Worm (Caenorhabditis elegans): ENCODE data around the gene K10D6.3.

- no peak for TF ChIP-seq T22C8.4 (GFP tag; IDR thresholded peaks at IDR 0.05)
- no peak for TF ChIP-seq ztf-23 (GFP tag; IDR thresholded peaks at IDR 0.05)
- no peak for TF ChIP-seq ref-1 (GFP tag; conservative IDR thresholded peaks at IDR 0.05)
Observed at ce11 chrV:11155553-11155952, 44.9 kb upstream of the K10D6.3 start, which contains the start of gene srg-38.

Data from whole organism, midembryonic.